Fruit fly (Drosophila melanogaster) whole organism: Measurements from ENCODE around the gene CG6015.

Source experiments
- CG8478 ChIP-seq: fragments of >200 bp; optimal IDR thresholded peaks from 2 replicates; lab custom pipeline; 2018; ENCODE audit warnings: inconsistent platforms
- Dll ChIP-seq: fragments of >200 bp; optimal IDR thresholded peaks from 2 replicates; lab custom pipeline; 2017
- EcR ChIP-seq, 2 experiments: fragments of >200 bp; optimal IDR thresholded peaks; 2 replicates each; lab custom pipeline; 2017; ENCODE audit warnings: missing biosample characterization in 2 of 2, missing genetic modification characterization in 2 of 2, missing genetic modification reagents in 2 of 2
- pan ChIP-seq: fragments of >200 bp; optimal IDR thresholded peaks from 2 replicates; lab custom pipeline; 2017
- psq ChIP-seq: fragments of >200 bp; optimal IDR thresholded peaks from 2 replicates; lab custom pipeline; 2017
- usp ChIP-seq: fragments of >200 bp; optimal IDR thresholded peaks from 2 replicates; lab custom pipeline; 2017; ENCODE audit warnings: missing biosample characterization, missing genetic modification characterization, mixed read lengths

DNA sequence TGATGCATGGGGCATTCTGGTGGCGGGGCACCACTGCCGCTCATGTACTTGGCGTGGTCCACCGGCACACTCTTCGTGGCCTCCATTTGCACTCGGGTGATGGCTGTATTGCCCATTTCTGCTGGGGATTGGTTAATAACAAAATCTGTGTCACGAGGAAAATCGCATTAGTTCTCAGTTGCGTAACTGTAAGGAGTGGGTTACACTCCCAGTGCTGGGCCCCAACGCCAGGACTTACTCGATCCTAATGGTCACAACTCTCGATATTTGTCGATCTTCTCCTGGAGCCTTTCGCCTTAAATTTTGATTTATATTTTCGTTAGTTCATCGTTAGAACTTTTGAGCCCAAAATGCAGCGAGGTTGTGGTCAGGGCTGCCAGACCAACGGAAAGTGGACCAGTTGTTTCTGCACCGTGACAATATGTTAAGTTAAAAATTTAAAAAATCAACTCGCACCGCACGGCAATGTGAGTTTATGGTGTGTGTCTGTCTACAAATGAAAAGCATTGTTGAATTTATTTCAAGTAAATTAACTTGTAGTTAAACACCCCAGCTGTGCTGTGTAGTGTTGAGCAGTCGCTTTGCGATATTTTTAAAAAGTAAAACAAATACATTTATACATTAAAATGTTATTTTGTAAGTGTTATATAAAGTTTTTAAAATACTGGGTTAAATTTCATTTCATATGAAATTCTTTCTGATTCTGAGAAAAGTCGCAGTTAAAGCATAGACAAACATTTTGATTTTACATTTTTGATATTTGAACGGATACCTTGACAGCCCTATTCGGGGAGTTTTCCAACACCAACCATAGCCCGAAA lies 7.0 kb downstream of the CG6015 start, which contains the start of the genes Cchl and ND-42:
- TF ChIP-seq psq (lab: Kevin White, UChicago) (no peak), pan (lab: Kevin White, UChicago) (no peak), EcR (GFP tag; optimal IDR thresholded peaks at IDR 0.05; lab: Kevin White, UChicago) (no peak), Dll (no peak), usp (GFP tag; lab: Kevin White, UChicago) (no peak), CG8478 (lab: Kevin White, UChicago) (no peak)
